Worm (Caenorhabditis elegans) whole organism, young adult: ENCODE measurements around the gene lin-15A.

Experiments used
- F49E8.2 ChIP-seq: sonication (generic microtip); optimal IDR thresholded peaks from 3 replicates; lab custom pipeline; 2017; ENCODE audit warnings: missing genetic modification characterization, mild to moderate bottlenecking, missing compliant biosample characterization, antibody characterized with exemption, moderate library complexity; ENCODE audit not compliant: insufficient read depth
- lin-35 ChIP-seq, 3 experiments: fragments of 150-350 bp in 2 of 3; sonication (generic microtip) in 1 of 3; optimal IDR thresholded peaks; 2 replicates each; lab custom pipeline; 2014 to 2018; ENCODE audit warnings: missing biosample characterization in 3 of 3, missing genetic modification characterization in 3 of 3, missing genetic modification reagents in 3 of 3

- TF ChIP-seq F49E8.2 (tag; lab: Kevin White, UChicago) (no peak), lin-35 (GFP tag; optimal IDR thresholded peaks at IDR 0.05; lab: Kevin White, UChicago) (no peak)
Measured at ce11 chrX:15782027-15782426, 50.3 kb downstream of the lin-15A start, which contains the start of gene Y7A5A.24.
